Worm (Caenorhabditis elegans): ENCODE data around the gene frpr-9.

ce11 chrV:10975091-10975490, 16.8 kb upstream of the frpr-9 start:
- TF ChIP-seq ztf-11 (tag; optimal IDR thresholded peaks at IDR 0.05): no peak
- TF ChIP-seq lin-13 (tag; optimal IDR thresholded peaks at IDR 0.05): no peak
- TF ChIP-seq ceh-39 (tag; optimal IDR thresholded peaks at IDR 0.05): no peak
- TF ChIP-seq mep-1 (tag; optimal IDR thresholded peaks at IDR 0.05): no peak
- no peak for TF ChIP-seq elt-1 (tag; optimal IDR thresholded peaks at IDR 0.05; ENCODE audit: borderline replicate concordance, insufficient read depth)
- TF ChIP-seq unc-39 (tag; optimal IDR thresholded peaks at IDR 0.05): no peak

All from whole organism, mixed stage, embryonic.